Fruit fly (Drosophila melanogaster): ENCODE results near the gene PyK.

- TF ChIP-seq CG12768 (GFP tag; optimal IDR thresholded peaks at IDR 0.05), result no peak
- no peak for TF ChIP-seq CG33017 (tag; optimal IDR thresholded peaks at IDR 0.05)
- TF ChIP-seq tj (GFP tag; optimal IDR thresholded peaks at IDR 0.05), result no peak
- TF ChIP-seq CG14711 (tag; optimal IDR thresholded peaks at IDR 0.05), result no peak
- no peak for TF ChIP-seq cnc (optimal IDR thresholded peaks at IDR 0.05)
- no peak for TF ChIP-seq Hr96 (GFP tag; optimal IDR thresholded peaks at IDR 0.05)
- no peak for TF ChIP-seq kay (GFP tag; ENCODE audit: borderline replicate concordance)
- no peak for TF ChIP-seq bab1 (GFP tag; optimal IDR thresholded peaks at IDR 0.05)
- no peak for TF ChIP-seq CG7045 (GFP tag; optimal IDR thresholded peaks at IDR 0.05)
- no peak for TF ChIP-seq cic (GFP tag; optimal IDR thresholded peaks at IDR 0.05)
- TF ChIP-seq CG11617 (GFP tag; optimal IDR thresholded peaks at IDR 0.05), result no peak
These were observed 9.4 kb upstream of the PyK start for dm6 chr3R:22357942-22358341.
